Worm (Caenorhabditis elegans) whole organism, early embryonic: Measurements from ENCODE around the gene Y48A5A.3.

Experiments
- B0310.2 ChIP-seq: sonication (generic microtip); optimal IDR thresholded peaks from 2 replicates; lab custom pipeline; 2016; ENCODE audit warnings: mild to moderate bottlenecking, missing genetic modification characterization, missing compliant biosample characterization
- F13C5.2 ChIP-seq: sonication (generic microtip); optimal IDR thresholded peaks from 2 replicates; lab custom pipeline; 2017; ENCODE audit warnings: mild to moderate bottlenecking, missing genetic modification characterization, inconsistent platforms, missing compliant biosample characterization
- aly-1 ChIP-seq: sonication (generic microtip); optimal IDR thresholded peaks from 2 replicates; lab custom pipeline; 2016; ENCODE audit warnings: missing genetic modification characterization, missing compliant biosample characterization
- ama-1 ChIP-seq: fragments of 150-350 bp; optimal IDR thresholded peaks from 2 replicates; lab custom pipeline; 2014
- ceh-13 ChIP-seq: fragments of 200-800 bp; sonication (Bioruptor generic); optimal IDR thresholded peaks from 2 replicates; lab custom pipeline; 2018; ENCODE audit warnings: mild to moderate bottlenecking, missing genetic modification characterization, missing compliant biosample characterization
- ceh-36 ChIP-seq: sonication (generic microtip); optimal IDR thresholded peaks from 2 replicates; lab custom pipeline; 2016; ENCODE audit warnings: missing genetic modification characterization, inconsistent platforms, missing compliant biosample characterization
- ets-7 ChIP-seq: sonication (generic microtip); optimal IDR thresholded peaks from 2 replicates; lab custom pipeline; 2016; ENCODE audit warnings: missing genotype, missing genetic modification characterization, missing compliant biosample characterization
- flt-1 ChIP-seq: fragments of 200-800 bp; sonication (Bioruptor generic); IDR thresholded peaks from 2 replicates; pipeline ENCODE4 v1.3.6; 2022; ENCODE audit warnings: missing genetic modification characterization, missing compliant biosample characterization
- hmbx-1 ChIP-seq: sonication (generic microtip); optimal IDR thresholded peaks from 2 replicates; lab custom pipeline; 2016; ENCODE audit warnings: mild to moderate bottlenecking, missing genetic modification characterization, missing compliant biosample characterization
- hmg-4 ChIP-seq: fragments of 200-800 bp; sonication (Bioruptor generic); optimal IDR thresholded peaks from 2 replicates; lab custom pipeline; 2018; ENCODE audit warnings: mild to moderate bottlenecking, missing genetic modification characterization, missing compliant biosample characterization
- hnd-1 ChIP-seq: sonication (generic microtip); optimal IDR thresholded peaks from 2 replicates; lab custom pipeline; 2016; ENCODE audit warnings: missing genetic modification characterization, missing compliant biosample characterization
- pes-1 ChIP-seq: fragments of 200-800 bp; sonication (Bioruptor generic); IDR thresholded peaks from 2 replicates; pipeline ENCODE4 v1.3.6; 2022; ENCODE audit warnings: missing genetic modification reagents, missing genetic modification characterization, missing compliant biosample characterization
- scrt-1 ChIP-seq: fragments of 200-800 bp; sonication (Bioruptor generic); IDR thresholded peaks from 2 replicates; pipeline ENCODE4 v1.3.6; 2022; ENCODE audit warnings: missing genetic modification characterization, missing compliant biosample characterization
- sea-1 ChIP-seq: fragments of 200-800 bp; sonication (Bioruptor generic); conservative IDR thresholded peaks from 2 replicates; pipeline ENCODE4 v1.3.6; 2022; ENCODE audit warnings: missing genetic modification characterization, missing compliant biosample characterization
- tbx-11 ChIP-seq: fragments of 200-800 bp; sonication (Bioruptor generic); IDR thresholded peaks from 2 replicates; pipeline ENCODE4 v1.3.6; 2022; ENCODE audit warnings: missing genetic modification characterization, missing compliant biosample characterization
- tbx-37 ChIP-seq: fragments of 200-800 bp; sonication (Bioruptor generic); conservative IDR thresholded peaks from 2 replicates; pipeline ENCODE4 v1.3.6; 2022; ENCODE audit warnings: missing genetic modification reagents, missing genetic modification characterization, missing compliant biosample characterization
- tra-4 ChIP-seq: sonication (generic microtip); optimal IDR thresholded peaks from 2 replicates; lab custom pipeline; 2017; ENCODE audit warnings: missing genetic modification characterization, missing compliant biosample characterization

Gene Y48A5A.3

ce11 chrIV:1969353-1969752 lies at the start of gene Y48A5A.3:
TSS of gene Y48A5A.3 (plus strand) at chrIV:1969737.
- TF ChIP-seq B0310.2: no peak
- no peak for TF ChIP-seq aly-1 (tag; lab: Kevin White, UChicago)
- no peak for TF ChIP-seq pes-1 (GFP tag; lab: Robert Waterston, UW)
- no peak for TF ChIP-seq F13C5.2 (tag; lab: Kevin White, UChicago)
- TF ChIP-seq tra-4 (tag; lab: Kevin White, UChicago): no peak
- TF ChIP-seq hmg-4 (GFP tag; lab: Kevin White, UChicago): no peak
- no peak for TF ChIP-seq hnd-1 (tag; lab: Kevin White, UChicago)
- TF ChIP-seq ama-1 (lab: Kevin White, UChicago): no peak

DNA sequence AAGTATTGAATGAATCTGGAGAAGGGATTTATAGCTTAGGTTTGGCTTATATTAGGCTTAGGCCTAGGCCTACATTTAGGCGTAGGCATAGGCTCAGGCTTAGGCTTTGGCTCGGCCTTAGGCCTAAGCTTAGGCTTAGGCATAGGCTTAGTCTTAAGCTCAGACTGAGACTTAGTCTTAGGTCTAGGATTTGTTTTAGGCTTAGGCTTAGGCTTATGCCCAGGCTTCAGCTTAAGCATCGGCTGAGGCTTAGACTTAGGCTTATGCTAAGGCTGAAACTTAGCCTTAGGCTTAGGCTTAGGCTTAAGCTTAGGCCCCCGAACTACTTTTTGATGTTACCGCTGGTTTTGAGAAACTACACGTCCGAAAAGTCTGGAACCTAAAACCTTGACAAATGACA lies 49.0 kb upstream of the Y48A5A.3 start:
- TF ChIP-seq ceh-36 (tag; lab: Kevin White, UChicago) (peak; percentile 73), pes-1 (GFP tag; lab: Robert Waterston, UW) (no peak)

DNA sequence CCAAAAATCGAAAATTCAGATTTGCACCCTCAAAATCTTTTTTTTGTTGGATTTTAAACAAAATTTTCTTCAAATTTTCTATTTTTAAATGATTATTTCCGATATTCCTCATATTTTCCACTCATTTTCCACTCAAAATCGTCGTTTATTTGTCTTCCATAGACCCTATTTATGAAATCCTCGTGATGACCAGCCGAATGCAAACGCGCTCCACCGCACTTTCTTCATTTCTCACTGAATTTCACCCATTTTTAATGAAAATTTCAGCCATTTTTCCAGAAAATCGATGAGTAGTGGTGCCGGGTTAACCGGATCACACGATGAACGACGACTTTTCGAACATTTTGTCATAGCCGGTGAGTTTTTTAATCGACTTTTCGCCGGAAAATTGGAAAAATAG lies 45.8 kb upstream of the Y48A5A.3 start, which contains the start of gene denn-4:
denn-4 (plus strand) TSS at position 280 of the 400 bp plus-strand sequence.
- TF ChIP-seq sea-1 (GFP tag; lab: Robert Waterston, UW) (no peak), pes-1 (GFP tag; lab: Robert Waterston, UW) (no peak), flt-1 (GFP tag; lab: Robert Waterston, UW) (no peak), hmg-4 (GFP tag; lab: Kevin White, UChicago) (no peak), tbx-11 (GFP tag; lab: Robert Waterston, UW) (no peak), scrt-1 (GFP tag; lab: Robert Waterston, UW) (no peak), ets-7 (tag; lab: Kevin White, UChicago) (no peak), tbx-37 (GFP tag; lab: Robert Waterston, UW) (no peak), ceh-13 (GFP tag; lab: Kevin White, UChicago) (no peak), hnd-1 (tag; lab: Kevin White, UChicago) (no peak), F13C5.2 (tag; lab: Kevin White, UChicago) (no peak), B0310.2 (no peak), aly-1 (tag; lab: Kevin White, UChicago) (no peak), tra-4 (tag; lab: Kevin White, UChicago) (no peak), ama-1 (lab: Kevin White, UChicago) (no peak), ceh-36 (tag; lab: Kevin White, UChicago) (no peak)

ce11 chrIV:1924178-1924577 lies 45.4 kb upstream of the Y48A5A.3 start:
- TF ChIP-seq hmbx-1 (tag; lab: Kevin White, UChicago): no peak
- TF ChIP-seq hmg-4 (GFP tag; lab: Kevin White, UChicago): no peak
- TF ChIP-seq hnd-1 (tag; lab: Kevin White, UChicago): no peak

DNA sequence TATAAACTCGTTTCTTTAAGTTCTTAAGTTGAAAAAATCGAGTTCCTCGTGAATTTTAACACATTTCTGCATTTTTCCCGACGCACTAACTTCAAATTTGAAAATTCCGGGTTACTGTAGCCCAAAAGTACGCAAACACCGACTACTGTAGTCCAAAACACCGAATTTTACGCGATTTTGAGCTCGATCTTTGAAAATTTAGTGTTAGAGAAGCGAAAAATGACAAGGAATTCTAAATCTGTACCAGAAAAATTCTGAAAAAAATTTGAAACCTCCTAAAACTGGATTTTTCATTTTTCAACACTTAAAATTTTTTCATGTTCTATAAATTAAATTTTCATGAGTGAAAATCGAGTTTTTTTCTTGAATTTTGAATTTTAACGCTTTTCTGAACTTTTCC lies 24.3 kb upstream of the Y48A5A.3 start:
- TF ChIP-seq ceh-13 (GFP tag; lab: Kevin White, UChicago) (no peak), hmbx-1 (tag; lab: Kevin White, UChicago) (no peak), pes-1 (GFP tag; lab: Robert Waterston, UW) (no peak), hmg-4 (GFP tag; lab: Kevin White, UChicago) (no peak), flt-1 (GFP tag; lab: Robert Waterston, UW) (no peak), tbx-37 (GFP tag; lab: Robert Waterston, UW) (no peak), B0310.2 (no peak), tbx-11 (GFP tag; lab: Robert Waterston, UW) (no peak)

- TF ChIP-seq F13C5.2 (tag; lab: Kevin White, UChicago): no peak
- no peak for TF ChIP-seq tbx-37 (GFP tag; lab: Robert Waterston, UW)
- TF ChIP-seq scrt-1 (GFP tag; lab: Robert Waterston, UW): no peak
- no peak for TF ChIP-seq hnd-1 (tag; lab: Kevin White, UChicago)
- TF ChIP-seq flt-1 (GFP tag; lab: Robert Waterston, UW): no peak
- no peak for TF ChIP-seq tbx-11 (GFP tag; lab: Robert Waterston, UW)
- no peak for TF ChIP-seq sea-1 (GFP tag; lab: Robert Waterston, UW)
Observed at ce11 chrIV:1947891-1948290, 21.6 kb upstream of the Y48A5A.3 start, which contains the start of gene tsen-54. TSS of gene tsen-54 (plus strand) at chrIV:1948191.

DNA sequence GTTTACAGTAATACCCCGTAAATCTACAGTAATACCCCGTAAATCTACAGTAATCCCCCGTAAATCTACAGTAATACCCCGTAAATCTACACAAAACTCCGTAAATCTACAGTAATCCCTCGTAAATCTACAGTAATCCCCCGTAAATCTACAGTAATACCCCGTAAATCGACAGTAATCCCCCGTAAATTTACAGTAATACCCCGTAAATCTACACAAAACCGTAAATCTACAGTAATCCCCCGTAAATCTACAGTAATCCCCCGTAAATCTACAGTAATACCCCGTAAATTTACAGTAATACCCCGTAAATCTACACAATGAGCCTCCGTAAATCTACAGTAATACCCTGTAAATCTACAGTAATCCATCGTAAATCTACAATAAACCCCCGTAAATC lies 19.7 kb upstream of the Y48A5A.3 start:
- TF ChIP-seq ceh-36 (tag; lab: Kevin White, UChicago): peak; percentile 91

ce11 chrIV:1950617-1951016 lies 18.9 kb upstream of the Y48A5A.3 start:
- 0 out of 2 replicates have a peak, but pooled peaks have one; percentile 29 for TF ChIP-seq sea-1 (GFP tag; lab: Robert Waterston, UW)

ce11 chrIV:1952312-1952711 lies 17.2 kb upstream of the Y48A5A.3 start:
- TF ChIP-seq B0310.2 (no peak), tbx-11 (GFP tag; lab: Robert Waterston, UW) (no peak), ceh-36 (tag; lab: Kevin White, UChicago) (no peak), scrt-1 (GFP tag; lab: Robert Waterston, UW) (no peak), ama-1 (lab: Kevin White, UChicago) (no peak), sea-1 (GFP tag; lab: Robert Waterston, UW) (no peak), tbx-37 (GFP tag; lab: Robert Waterston, UW) (no peak), hmg-4 (GFP tag; lab: Kevin White, UChicago) (no peak), ceh-13 (GFP tag; lab: Kevin White, UChicago) (no peak), tra-4 (tag; lab: Kevin White, UChicago) (no peak), flt-1 (GFP tag; lab: Robert Waterston, UW) (no peak), hnd-1 (tag; lab: Kevin White, UChicago) (no peak)
